Fruit fly (Drosophila melanogaster) whole organism, embryonic: Measurements from ENCODE around the gene Polr3E.

ENCODE experiments used
- ATbp ChIP-seq: fragments of 200-800 bp; sonication (Bioruptor generic); optimal IDR thresholded peaks from 2 replicates; lab custom pipeline; 2017; ENCODE audit warnings: missing biosample characterization, mild to moderate bottlenecking, missing genetic modification characterization, missing genetic modification reagents
- Atf6 ChIP-seq: fragments of 200-800 bp; sonication (Bioruptor generic); IDR thresholded peaks from 2 replicates; pipeline ENCODE4 v1.3.6; 2022; ENCODE audit warnings: missing biosample characterization, missing genetic modification characterization
- BEAF-32 ChIP-seq: fragments of 200-800 bp; sonication (Bioruptor generic); optimal IDR thresholded peaks from 3 replicates; lab custom pipeline; 2017; ENCODE audit warnings: missing biosample characterization, missing genetic modification characterization, mild to moderate bottlenecking, moderate library complexity, missing genetic modification reagents
- CG10543 ChIP-seq: fragments of 200-800 bp; sonication (Bioruptor generic); optimal IDR thresholded peaks from 3 replicates; lab custom pipeline; 2017; ENCODE audit warnings: missing biosample characterization, mild to moderate bottlenecking, missing genetic modification characterization, moderate library complexity
- CG12391 ChIP-seq: fragments of 200-800 bp; sonication (Bioruptor generic); optimal IDR thresholded peaks from 3 replicates; lab custom pipeline; 2018; ENCODE audit warnings: missing biosample characterization, mild to moderate bottlenecking, missing genetic modification characterization, moderate library complexity
- CG15696 ChIP-seq: fragments of 200-800 bp; sonication (Bioruptor generic); optimal IDR thresholded peaks from 2 replicates; lab custom pipeline; 2019; ENCODE audit warnings: missing biosample characterization, mild to moderate bottlenecking, missing genetic modification characterization, moderate library complexity
- CG1603 ChIP-seq: fragments of 200-800 bp; sonication (Bioruptor generic); optimal IDR thresholded peaks from 2 replicates; lab custom pipeline; 2019; ENCODE audit warnings: missing biosample characterization, mild to moderate bottlenecking, missing genetic modification characterization, moderate library complexity
- CG17385 ChIP-seq: fragments of 200-800 bp; sonication (Bioruptor generic); optimal IDR thresholded peaks from 3 replicates; lab custom pipeline; 2018; ENCODE audit warnings: missing biosample characterization, mild to moderate bottlenecking, missing genetic modification characterization
- CG2678 ChIP-seq: fragments of 200-800 bp; sonication (Bioruptor generic); optimal IDR thresholded peaks from 3 replicates; lab custom pipeline; 2019; ENCODE audit warnings: missing biosample characterization, mild to moderate bottlenecking, missing genetic modification characterization, moderate library complexity
- CG2875 ChIP-seq: fragments of 200-800 bp; sonication (Bioruptor generic); optimal IDR thresholded peaks from 2 replicates; lab custom pipeline; 2017; ENCODE audit warnings: missing biosample characterization, mild to moderate bottlenecking, missing genetic modification characterization, missing genetic modification reagents
- CG30403 ChIP-seq: fragments of 200-800 bp; sonication (Bioruptor generic); optimal IDR thresholded peaks from 3 replicates; lab custom pipeline; 2016; ENCODE audit warnings: missing biosample characterization, missing genetic modification characterization
- CG4328 ChIP-seq: fragments of 200-800 bp; sonication (Bioruptor generic); optimal IDR thresholded peaks from 3 replicates; lab custom pipeline; 2017; ENCODE audit warnings: missing biosample characterization, missing genetic modification reagents, missing genetic modification characterization
- CG5180 ChIP-seq: fragments of 200-800 bp; sonication (Bioruptor generic); optimal IDR thresholded peaks from 3 replicates; lab custom pipeline; 2017; ENCODE audit warnings: missing biosample characterization, missing genetic modification characterization, mild to moderate bottlenecking, moderate library complexity, missing genetic modification reagents
- CG7556 ChIP-seq: fragments of 200-800 bp; sonication (Bioruptor generic); optimal IDR thresholded peaks from 2 replicates; lab custom pipeline; 2017; ENCODE audit warnings: missing biosample characterization, mild to moderate bottlenecking, missing genetic modification characterization
- CG9727 ChIP-seq: fragments of 200-800 bp; sonication (Bioruptor generic); optimal IDR thresholded peaks from 3 replicates; lab custom pipeline; 2017; ENCODE audit warnings: missing biosample characterization, mild to moderate bottlenecking, missing genetic modification characterization
- Camta ChIP-seq: fragments of 200-800 bp; sonication (Bioruptor generic); optimal IDR thresholded peaks from 2 replicates; lab custom pipeline; 2016; ENCODE audit warnings: missing biosample characterization, missing genetic modification characterization
- CkIIα-i1 ChIP-seq: fragments of 200-800 bp; sonication (Bioruptor generic); IDR thresholded peaks from 2 replicates; pipeline ENCODE4 v1.3.6; 2022; ENCODE audit warnings: missing biosample characterization, missing genetic modification characterization
- D19A ChIP-seq: fragments of 200-800 bp; optimal IDR thresholded peaks from 3 replicates; lab custom pipeline; 2019; ENCODE audit warnings: missing biosample characterization, mild to moderate bottlenecking, missing genetic modification characterization, moderate library complexity
- Doc2 ChIP-seq: fragments of 200-800 bp; sonication (Bioruptor generic); IDR thresholded peaks from 2 replicates; pipeline ENCODE4 v1.3.6; 2022; ENCODE audit warnings: missing biosample characterization, missing genetic modification characterization
- Drgx ChIP-seq: fragments of 200-800 bp; sonication (Bioruptor generic); IDR thresholded peaks from 2 replicates; pipeline ENCODE4 v1.3.6; 2022; ENCODE audit warnings: missing biosample characterization, missing genetic modification characterization
- Elba2 ChIP-seq: fragments of 200-800 bp; sonication (Bioruptor generic); optimal IDR thresholded peaks from 3 replicates; lab custom pipeline; 2016; ENCODE audit warnings: missing biosample characterization, missing genetic modification characterization
- GATAe ChIP-seq: fragments of 200-800 bp; sonication (Bioruptor generic); conservative IDR thresholded peaks from 2 replicates; pipeline ENCODE4 v1.3.6; 2022; ENCODE audit warnings: missing biosample characterization, missing genetic modification characterization
- HLH54F ChIP-seq: fragments of 200-800 bp; sonication (Bioruptor generic); optimal IDR thresholded peaks from 3 replicates; lab custom pipeline; 2016; ENCODE audit warnings: missing biosample characterization, missing genetic modification characterization
- Jarid2 ChIP-seq: fragments of 200-800 bp; sonication (Bioruptor generic); optimal IDR thresholded peaks from 3 replicates; lab custom pipeline; 2017; ENCODE audit warnings: mild to moderate bottlenecking, missing biosample characterization, missing genetic modification reagents, missing genetic modification characterization
- Vsx1 ChIP-seq: fragments of 200-800 bp; sonication (Bioruptor generic); optimal IDR thresholded peaks from 2 replicates; lab custom pipeline; 2017; ENCODE audit warnings: missing biosample characterization, mild to moderate bottlenecking, missing genetic modification characterization, missing genetic modification reagents
- aop ChIP-seq: fragments of 200-800 bp; sonication (Bioruptor generic); IDR thresholded peaks from 2 replicates; pipeline ENCODE4 v1.3.6; 2022; ENCODE audit warnings: missing biosample characterization, missing genetic modification characterization
- bab2 ChIP-seq: fragments of 200-800 bp; sonication (Bioruptor generic); optimal IDR thresholded peaks from 2 replicates; lab custom pipeline; 2016; ENCODE audit warnings: missing biosample characterization, missing genetic modification characterization
- ci ChIP-seq: fragments of 200-800 bp; sonication (Bioruptor generic); IDR thresholded peaks from 3 replicates; pipeline ENCODE4 v1.3.6; 2022; ENCODE audit warnings: missing biosample characterization, missing genetic modification characterization
- dmrt11E ChIP-seq: fragments of 200-800 bp; sonication (Bioruptor generic); optimal IDR thresholded peaks from 3 replicates; lab custom pipeline; 2018; ENCODE audit warnings: missing biosample characterization, mild to moderate bottlenecking, missing genetic modification characterization, moderate library complexity
- ftz-f1 ChIP-seq: fragments of 200-800 bp; sonication (Bioruptor generic); optimal IDR thresholded peaks from 2 replicates; lab custom pipeline; 2016; ENCODE audit warnings: missing biosample characterization, missing genetic modification characterization
- hbn ChIP-seq: fragments of 200-800 bp; sonication (Bioruptor generic); IDR thresholded peaks from 2 replicates; pipeline ENCODE4 v1.3.6; 2022; ENCODE audit warnings: missing biosample characterization, missing genetic modification characterization; ENCODE audit not compliant: partially characterized antibody
- kah ChIP-seq: fragments of 200-800 bp; sonication (Bioruptor generic); optimal IDR thresholded peaks from 2 replicates; lab custom pipeline; 2018; ENCODE audit warnings: missing biosample characterization, mild to moderate bottlenecking, missing genetic modification characterization
- lab ChIP-seq: fragments of 200-800 bp; sonication (Bioruptor generic); optimal IDR thresholded peaks from 3 replicates; lab custom pipeline; 2017; ENCODE audit warnings: missing biosample characterization, missing genetic modification characterization, mild to moderate bottlenecking, moderate library complexity, missing genetic modification reagents
- p53 ChIP-seq: fragments of 200-800 bp; sonication (Bioruptor generic); optimal IDR thresholded peaks from 2 replicates; lab custom pipeline; 2016; ENCODE audit warnings: missing biosample characterization, missing genetic modification characterization
- rib ChIP-seq: fragments of 200-800 bp; sonication (Bioruptor generic); IDR thresholded peaks from 2 replicates; pipeline ENCODE4 v1.3.6; 2022; ENCODE audit warnings: missing biosample characterization, missing genetic modification characterization
- row ChIP-seq: fragments of 200-800 bp; sonication (Bioruptor generic); IDR thresholded peaks from 3 replicates; pipeline ENCODE4 v1.3.6; 2022; ENCODE audit warnings: missing biosample characterization, missing genetic modification characterization
- run ChIP-seq: fragments of 200-800 bp; sonication (Bioruptor generic); optimal IDR thresholded peaks from 3 replicates; lab custom pipeline; 2018; ENCODE audit warnings: missing biosample characterization, mild to moderate bottlenecking, missing genetic modification characterization
- sr ChIP-seq: fragments of 200-800 bp; sonication (Bioruptor generic); IDR thresholded peaks from 3 replicates; pipeline ENCODE4 v1.3.6; 2022; ENCODE audit warnings: missing biosample characterization, missing genetic modification characterization
- tin ChIP-seq: fragments of 200-800 bp; sonication (Bioruptor generic); optimal IDR thresholded peaks from 3 replicates; lab custom pipeline; 2016; ENCODE audit warnings: missing biosample characterization, missing genetic modification characterization
- zf30C ChIP-seq: fragments of 200-800 bp; sonication (Bioruptor generic); optimal IDR thresholded peaks from 3 replicates; lab custom pipeline; 2018; ENCODE audit warnings: missing biosample characterization, mild to moderate bottlenecking, missing genetic modification characterization

Polr3E gene

DNA sequence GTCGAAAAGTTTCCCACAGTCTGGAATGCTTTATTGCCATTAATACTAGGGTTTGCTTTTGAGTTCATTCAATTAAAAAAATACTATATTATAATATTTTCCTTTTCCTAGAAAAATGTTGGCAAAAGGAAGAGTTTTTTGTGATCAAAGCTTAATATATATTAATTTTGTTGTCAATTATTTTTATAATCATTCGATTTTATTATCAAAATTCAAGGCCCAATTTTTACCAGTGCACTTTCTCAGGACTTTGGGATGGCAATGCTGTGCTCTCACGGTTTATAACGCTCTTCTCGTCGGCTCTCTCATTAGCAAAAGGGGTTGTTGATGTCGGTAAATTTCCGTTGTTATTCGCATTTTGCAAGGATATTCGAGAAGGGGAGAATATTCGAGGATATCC is 15.4 kb downstream of the Polr3E start (continued):
- TF ChIP-seq zf30C (GFP tag; lab: Kevin White, UChicago) = peak; percentile 97
- no peak for TF ChIP-seq Camta (GFP tag; lab: Kevin White, UChicago)
- peak; percentile 8 for TF ChIP-seq Elba2 (GFP tag; lab: Kevin White, UChicago)
- TF ChIP-seq aop (GFP tag; lab: Robert Waterston, UW) = no peak
- peak; percentile 64 for TF ChIP-seq CG9727 (GFP tag; lab: Kevin White, UChicago)
- TF ChIP-seq ATbp (GFP tag; lab: Kevin White, UChicago) = peak; percentile 27
- TF ChIP-seq D19A = peak; percentile 63
- TF ChIP-seq Vsx1 (GFP tag; lab: Kevin White, UChicago) = peak; percentile 9
- no peak for TF ChIP-seq p53 (GFP tag; lab: Kevin White, UChicago)
- no peak for TF ChIP-seq sr (GFP tag; lab: Robert Waterston, UW)
- no peak for TF ChIP-seq CG5180
- TF ChIP-seq ci (GFP tag; lab: Robert Waterston, UW) = peak; percentile 71; the same call in 2 of the 3 replicates
- TF ChIP-seq CG1603 (tag; lab: Kevin White, UChicago) = no peak
- no peak for TF ChIP-seq kah (GFP tag; lab: Kevin White, UChicago)
- TF ChIP-seq CkIIα-i1 = no peak
- TF ChIP-seq Atf6 = 0 out of 2 replicates have a peak, but pooled peaks have one; percentile 12
- peak; percentile 65 for TF ChIP-seq CG15696 (tag; lab: Kevin White, UChicago)
- TF ChIP-seq CG7556 (GFP tag; lab: Kevin White, UChicago) = peak; percentile 46
- peak; percentile 78 for TF ChIP-seq dmrt11E (tag; lab: Kevin White, UChicago)
- no peak for TF ChIP-seq Doc2 (GFP tag; lab: Robert Waterston, UW)
- peak; percentile 42 for TF ChIP-seq CG30403 (GFP tag; lab: Kevin White, UChicago)
- TF ChIP-seq HLH54F (GFP tag; lab: Kevin White, UChicago) = no peak
- peak; percentile 72 for TF ChIP-seq row (GFP tag; lab: Robert Waterston, UW)
- TF ChIP-seq GATAe (GFP tag; lab: Robert Waterston, UW) = no peak
- no peak for TF ChIP-seq ftz-f1
- TF ChIP-seq CG17385 (GFP tag; lab: Kevin White, UChicago) = peak; percentile 14
- no peak for TF ChIP-seq bab2 (GFP tag; lab: Kevin White, UChicago)
- no peak for TF ChIP-seq Drgx (GFP tag; lab: Robert Waterston, UW)
- peak; percentile 33 for TF ChIP-seq lab (GFP tag; lab: Kevin White, UChicago)
- no peak for TF ChIP-seq BEAF-32 (GFP tag; lab: Kevin White, UChicago)
- no peak for TF ChIP-seq CG4328 (GFP tag; lab: Kevin White, UChicago)
- peak; percentile 33 for TF ChIP-seq tin (GFP tag; lab: Kevin White, UChicago)
- peak; percentile 59 for TF ChIP-seq CG2678
- TF ChIP-seq CG12391 (tag; lab: Kevin White, UChicago) = peak; percentile 74
- TF ChIP-seq hbn (GFP tag; lab: Robert Waterston, UW) = no peak
- TF ChIP-seq rib = no peak
- no peak for TF ChIP-seq CG10543 (GFP tag; lab: Kevin White, UChicago)
- TF ChIP-seq CG2875 (GFP tag; lab: Kevin White, UChicago) = peak; percentile 17
- TF ChIP-seq Jarid2 (GFP tag; lab: Kevin White, UChicago) = no peak
- no peak for TF ChIP-seq run
